Fruit fly (Drosophila melanogaster): ENCODE results near the gene Mettl14.

Mettl14 gene

DNA sequence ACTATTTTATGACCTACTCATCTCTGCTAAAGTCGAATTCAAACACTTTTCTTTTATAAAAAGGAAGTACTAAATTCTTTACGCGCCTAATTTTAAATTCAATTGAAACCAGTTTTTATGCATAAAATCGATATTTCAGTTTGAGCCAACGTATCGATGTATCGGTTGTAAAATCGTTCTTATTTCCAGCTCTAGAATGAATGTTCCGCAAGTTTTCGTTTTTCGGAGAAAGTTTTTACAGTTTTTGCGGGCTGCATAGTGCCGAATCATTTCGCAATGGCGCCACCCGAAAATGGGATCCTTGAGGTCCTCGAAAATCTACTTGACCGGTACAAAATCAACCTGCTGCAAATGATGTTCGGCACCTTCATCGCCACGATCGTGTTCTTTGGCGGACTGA lies 2.8 kb upstream of the Mettl14 start, which contains the start of gene CG7840:
Gene CG7840 (plus strand): TSS at position 178 of the 400 bp plus-strand sequence.
- peak; percentile 38 for TF ChIP-seq YL-1 (GFP tag; optimal IDR thresholded peaks at IDR 0.05)
- peak; percentile 78 for TF ChIP-seq tna (GFP tag; IDR thresholded peaks at IDR 0.05; ENCODE audit: partially characterized antibody)
- peak; percentile 83 for TF ChIP-seq CG7963 (GFP tag; IDR thresholded peaks at IDR 0.05; ENCODE audit: partially characterized antibody)
- TF ChIP-seq Scr (GFP tag; IDR thresholded peaks at IDR 0.05; ENCODE audit: partially characterized antibody): peak; percentile 88
- peak; percentile 5 for TF ChIP-seq CG2712 (tag; optimal IDR thresholded peaks at IDR 0.05)
- no peak for TF ChIP-seq da (GFP tag; optimal IDR thresholded peaks at IDR 0.05)
- no peak for TF ChIP-seq CG15479 (GFP tag; optimal IDR thresholded peaks at IDR 0.05)
- TF ChIP-seq Sox100B (GFP tag; optimal IDR thresholded peaks at IDR 0.05): no peak
- TF ChIP-seq CG34376 (GFP tag; optimal IDR thresholded peaks at IDR 0.05): no peak
- TF ChIP-seq Meics (GFP tag; optimal IDR thresholded peaks at IDR 0.05): peak; percentile 74
- no peak for TF ChIP-seq CG4730 (GFP tag; IDR thresholded peaks at IDR 0.05)
- TF ChIP-seq CG11560 (tag; IDR thresholded peaks at IDR 0.05): peak; percentile 57; the same call in 1 of the 3 replicates
- TF ChIP-seq CG8388 (GFP tag; optimal IDR thresholded peaks at IDR 0.05): no peak
- TF ChIP-seq CG8089 (GFP tag; optimal IDR thresholded peaks at IDR 0.05): no peak
- peak; percentile 84 for TF ChIP-seq CG42726 (GFP tag; IDR thresholded peaks at IDR 0.05; ENCODE audit: partially characterized antibody)
- TF ChIP-seq CG34224 (GFP tag; IDR thresholded peaks at IDR 0.05; ENCODE audit: partially characterized antibody): peak; percentile 91
- no peak for TF ChIP-seq Hand (GFP tag; optimal IDR thresholded peaks at IDR 0.05)
- no peak for TF ChIP-seq H2.0 (GFP tag; IDR thresholded peaks at IDR 0.05)
- TF ChIP-seq CG12744 (GFP tag; optimal IDR thresholded peaks at IDR 0.05): no peak
- peak; percentile 14 for TF ChIP-seq stwl (tag; optimal IDR thresholded peaks at IDR 0.05)
- peak; percentile 92 for TF ChIP-seq zen2 (GFP tag; IDR thresholded peaks at IDR 0.05; ENCODE audit: partially characterized antibody)
- peak; percentile 77 for TF ChIP-seq CG3995 (GFP tag; optimal IDR thresholded peaks at IDR 0.05)
- no peak for TF ChIP-seq Doc2 (GFP tag; IDR thresholded peaks at IDR 0.05)
- TF ChIP-seq CG31224 (GFP tag; IDR thresholded peaks at IDR 0.05): no peak
- TF ChIP-seq dan (GFP tag; IDR thresholded peaks at IDR 0.05): no peak
- no peak for TF ChIP-seq Xbp1 (GFP tag; optimal IDR thresholded peaks at IDR 0.05)
- TF ChIP-seq CG17186 (GFP tag; optimal IDR thresholded peaks at IDR 0.05): no peak
- TF ChIP-seq CG6813 (GFP tag; optimal IDR thresholded peaks at IDR 0.05): no peak
- no peak for TF ChIP-seq croc (GFP tag; conservative IDR thresholded peaks at IDR 0.05)
- peak; percentile 67; the same call in 2 of the 3 replicates for TF ChIP-seq vnd (GFP tag; IDR thresholded peaks at IDR 0.05; ENCODE audit: partially characterized antibody)
- no peak for TF ChIP-seq ken (GFP tag; IDR thresholded peaks at IDR 0.05)
- TF ChIP-seq CG16815 (GFP tag; optimal IDR thresholded peaks at IDR 0.05): no peak
- TF ChIP-seq Vsx1 (GFP tag; optimal IDR thresholded peaks at IDR 0.05): no peak
- TF ChIP-seq hb (GFP tag; IDR thresholded peaks at IDR 0.05; ENCODE audit: partially characterized antibody): peak; percentile 54; the same call in 2 of the 3 replicates
- TF ChIP-seq bbx (GFP tag; IDR thresholded peaks at IDR 0.05; ENCODE audit: partially characterized antibody): peak; percentile 91
- TF ChIP-seq vvl (GFP tag; IDR thresholded peaks at IDR 0.05): peak; percentile 45
- TF ChIP-seq run (tag; optimal IDR thresholded peaks at IDR 0.05): no peak
- no peak for TF ChIP-seq CG6689 (GFP tag; IDR thresholded peaks at IDR 0.05)
- no peak for TF ChIP-seq CG10431 (GFP tag; optimal IDR thresholded peaks at IDR 0.05)
- TF ChIP-seq CG13894 (tag; optimal IDR thresholded peaks at IDR 0.05): no peak
- TF ChIP-seq inv (GFP tag; IDR thresholded peaks at IDR 0.05; ENCODE audit: partially characterized antibody): peak; percentile 74
- TF ChIP-seq HHEX (GFP tag; optimal IDR thresholded peaks at IDR 0.05): no peak
- TF ChIP-seq Dip3 (GFP tag; optimal IDR thresholded peaks at IDR 0.05): no peak
- TF ChIP-seq hbn (GFP tag; IDR thresholded peaks at IDR 0.05; ENCODE audit: partially characterized antibody): peak; percentile 94
- no peak for TF ChIP-seq CG9215 (GFP tag; IDR thresholded peaks at IDR 0.05)
- peak; percentile 32 for TF ChIP-seq trem (tag; optimal IDR thresholded peaks at IDR 0.05)
- no peak for TF ChIP-seq Hr51 (GFP tag; optimal IDR thresholded peaks at IDR 0.05)
- no peak for TF ChIP-seq Lhr (GFP tag; optimal IDR thresholded peaks at IDR 0.05)
- TF ChIP-seq ci (GFP tag; IDR thresholded peaks at IDR 0.05): no peak
- TF ChIP-seq stc (GFP tag; IDR thresholded peaks at IDR 0.05): no peak
